Fruit fly (Drosophila melanogaster): ENCODE results near the gene CG34267.

- TF ChIP-seq CTCF (optimal IDR thresholded peaks at IDR 0.05) (no peak), CG8478 (optimal IDR thresholded peaks at IDR 0.05) (no peak)
Measured at dm6 chr3L:516948-517599, 16.8 kb upstream of the CG34267 start.
